Fruit fly (Drosophila melanogaster): ENCODE results near the gene Arl8.

The Arl8 gene

dm6 chr3R:8152578-8153191 is 26.3 kb downstream of the Arl8 start:
- TF ChIP-seq h (optimal IDR thresholded peaks at IDR 0.05) (no peak), ttk (optimal IDR thresholded peaks at IDR 0.05) (no peak), Myc (optimal IDR thresholded peaks at IDR 0.05) (no peak), psq (optimal IDR thresholded peaks at IDR 0.05) (no peak)

DNA sequence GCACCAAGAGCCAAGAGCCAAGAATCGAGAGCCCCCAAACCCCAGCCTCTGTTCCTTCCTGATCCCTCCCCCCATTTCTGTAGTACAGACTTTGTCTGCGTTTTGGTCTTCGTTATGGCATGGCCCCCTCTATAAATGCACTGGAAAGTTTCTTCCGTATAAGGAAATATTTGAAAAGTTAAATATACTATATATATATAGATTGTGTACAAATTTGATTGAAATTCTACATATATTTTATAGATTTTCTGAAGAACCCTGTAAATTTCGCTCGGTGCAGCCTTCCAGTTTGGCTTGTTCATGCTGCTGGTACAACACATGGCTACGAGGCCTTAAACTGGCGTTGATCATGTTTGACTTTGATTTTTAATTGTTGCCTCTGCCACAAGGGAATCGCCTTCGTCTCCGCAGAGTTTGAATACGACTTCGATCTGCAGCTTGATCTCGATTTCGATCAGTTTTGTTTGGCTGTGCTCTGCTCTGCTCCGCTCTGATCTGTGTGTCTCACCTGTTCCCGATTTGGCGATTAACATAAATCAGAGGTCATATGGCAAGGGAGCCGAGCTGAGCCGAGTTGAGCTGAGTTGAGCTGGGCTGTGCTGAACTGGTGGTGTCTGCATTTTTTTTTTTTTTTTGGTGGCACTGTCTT is 27.7 kb downstream of the Arl8 start:
- TF ChIP-seq ttk (optimal IDR thresholded peaks at IDR 0.05), result no peak
- TF ChIP-seq Myc (optimal IDR thresholded peaks at IDR 0.05), result no peak
- TF ChIP-seq insv (optimal IDR thresholded peaks at IDR 0.05), result no peak
- TF ChIP-seq h (optimal IDR thresholded peaks at IDR 0.05), result no peak
- TF ChIP-seq Sin3A (optimal IDR thresholded peaks at IDR 0.05), result no peak
- TF ChIP-seq psq (optimal IDR thresholded peaks at IDR 0.05), result no peak

dm6 chr3R:8155735-8156670 is 29.6 kb downstream of the Arl8 start:
- TF ChIP-seq ttk (optimal IDR thresholded peaks at IDR 0.05) (no peak), h (optimal IDR thresholded peaks at IDR 0.05) (no peak), Sin3A (optimal IDR thresholded peaks at IDR 0.05) (no peak), insv (optimal IDR thresholded peaks at IDR 0.05) (no peak), psq (optimal IDR thresholded peaks at IDR 0.05) (no peak), Myc (optimal IDR thresholded peaks at IDR 0.05) (no peak)

DNA sequence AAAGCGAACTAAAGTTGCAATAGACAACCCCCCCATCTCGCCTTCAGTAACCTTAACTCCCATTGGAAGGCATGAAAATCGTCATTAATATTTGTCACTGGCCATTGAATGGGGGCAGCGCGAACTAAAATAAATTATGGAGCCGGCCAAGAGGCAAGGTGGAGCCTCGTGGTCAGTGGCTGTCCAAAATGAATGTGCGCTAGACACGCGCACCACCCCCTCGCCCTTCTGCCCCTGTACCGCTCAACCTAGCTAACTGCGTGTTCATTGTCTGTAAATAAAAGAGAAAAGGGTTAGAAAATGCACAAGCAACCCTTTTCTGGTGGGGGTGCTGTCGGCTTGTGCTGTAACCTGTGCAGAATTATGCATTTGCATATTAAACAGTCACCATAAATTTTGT is 30.8 kb downstream of the Arl8 start:
- TF ChIP-seq Myc (optimal IDR thresholded peaks at IDR 0.05), result no peak
- TF ChIP-seq h (optimal IDR thresholded peaks at IDR 0.05), result no peak
- TF ChIP-seq ttk (optimal IDR thresholded peaks at IDR 0.05), result no peak
- TF ChIP-seq psq (optimal IDR thresholded peaks at IDR 0.05), result no peak
- no peak for TF ChIP-seq Sin3A (optimal IDR thresholded peaks at IDR 0.05)
- no peak for TF ChIP-seq insv (optimal IDR thresholded peaks at IDR 0.05)

DNA sequence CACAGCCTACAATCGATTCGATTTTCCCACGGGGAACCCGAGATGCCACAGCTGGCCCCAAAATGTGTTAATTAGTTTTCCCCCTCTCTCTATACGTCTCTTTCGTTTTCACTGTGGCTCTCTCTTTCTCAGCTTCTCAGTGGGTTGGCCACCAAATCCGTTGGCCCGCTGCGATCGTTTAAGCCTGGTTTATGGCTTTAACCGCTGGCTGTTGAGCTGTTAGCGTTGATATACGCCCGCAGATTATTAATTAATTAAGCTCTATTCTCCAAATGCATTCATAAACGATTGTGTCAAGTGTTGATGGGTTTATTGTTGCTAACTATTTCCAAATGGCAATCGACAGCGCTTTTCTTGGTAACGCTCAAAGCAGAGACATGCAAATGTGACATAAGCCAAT is 31.9 kb downstream of the Arl8 start:
- no peak for TF ChIP-seq ttk (optimal IDR thresholded peaks at IDR 0.05)
- no peak for TF ChIP-seq h (optimal IDR thresholded peaks at IDR 0.05)
- no peak for TF ChIP-seq Sin3A (optimal IDR thresholded peaks at IDR 0.05)
- TF ChIP-seq insv (optimal IDR thresholded peaks at IDR 0.05), result no peak

DNA sequence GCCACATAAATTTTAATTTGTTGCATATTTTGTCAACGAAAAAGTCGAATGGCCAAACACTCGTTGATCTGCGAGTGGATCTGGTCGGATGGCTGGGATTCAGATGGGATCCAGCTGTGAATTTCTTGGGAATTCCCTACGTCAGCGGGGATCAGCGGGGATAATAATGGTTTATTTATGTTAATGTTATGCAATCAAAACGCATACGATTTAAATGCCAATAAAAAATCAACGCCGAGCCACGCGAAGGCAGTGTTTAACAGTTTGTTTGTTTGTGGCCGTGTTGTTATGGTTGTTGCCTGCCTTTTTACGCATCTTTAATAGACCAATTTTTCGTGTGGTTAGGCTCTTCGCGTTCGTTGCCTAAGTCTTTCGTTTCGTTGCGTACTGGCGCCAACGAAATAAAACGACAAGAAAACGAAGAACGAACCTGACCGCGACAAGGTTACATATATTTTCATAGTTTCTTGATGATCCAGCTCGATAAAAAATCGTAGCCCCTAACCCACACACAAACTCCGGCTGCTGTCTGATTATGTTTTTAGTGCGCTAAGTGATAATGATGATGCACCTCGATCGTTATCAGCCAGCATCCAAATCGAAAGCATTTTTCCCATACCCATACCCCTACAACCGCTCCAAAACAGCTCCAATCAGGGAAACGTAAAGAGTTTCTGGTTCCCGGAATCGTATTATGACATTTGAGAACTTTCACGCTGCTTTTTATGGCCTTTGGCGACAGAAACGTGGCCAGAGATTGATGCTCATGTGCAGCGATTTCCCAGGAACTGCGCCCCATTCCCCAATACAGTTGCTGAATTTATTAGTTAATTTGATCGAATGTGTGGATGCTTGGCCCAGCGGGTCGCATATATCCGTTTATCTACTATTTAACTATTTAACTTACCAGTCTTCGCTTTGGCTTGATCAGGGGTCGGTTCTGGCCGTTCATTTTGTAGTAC is 33.9 kb downstream of the Arl8 start:
- TF ChIP-seq h (optimal IDR thresholded peaks at IDR 0.05) (no peak), insv (optimal IDR thresholded peaks at IDR 0.05) (no peak), Myc (optimal IDR thresholded peaks at IDR 0.05) (no peak), Sin3A (optimal IDR thresholded peaks at IDR 0.05) (no peak), ttk (optimal IDR thresholded peaks at IDR 0.05) (no peak), psq (optimal IDR thresholded peaks at IDR 0.05) (no peak)

dm6 chr3R:8164850-8165249 is 38.4 kb downstream of the Arl8 start:
- TF ChIP-seq insv (optimal IDR thresholded peaks at IDR 0.05) (no peak), psq (optimal IDR thresholded peaks at IDR 0.05) (no peak), Myc (optimal IDR thresholded peaks at IDR 0.05) (no peak), ttk (optimal IDR thresholded peaks at IDR 0.05) (no peak), h (optimal IDR thresholded peaks at IDR 0.05) (no peak), Sin3A (optimal IDR thresholded peaks at IDR 0.05) (no peak)

DNA sequence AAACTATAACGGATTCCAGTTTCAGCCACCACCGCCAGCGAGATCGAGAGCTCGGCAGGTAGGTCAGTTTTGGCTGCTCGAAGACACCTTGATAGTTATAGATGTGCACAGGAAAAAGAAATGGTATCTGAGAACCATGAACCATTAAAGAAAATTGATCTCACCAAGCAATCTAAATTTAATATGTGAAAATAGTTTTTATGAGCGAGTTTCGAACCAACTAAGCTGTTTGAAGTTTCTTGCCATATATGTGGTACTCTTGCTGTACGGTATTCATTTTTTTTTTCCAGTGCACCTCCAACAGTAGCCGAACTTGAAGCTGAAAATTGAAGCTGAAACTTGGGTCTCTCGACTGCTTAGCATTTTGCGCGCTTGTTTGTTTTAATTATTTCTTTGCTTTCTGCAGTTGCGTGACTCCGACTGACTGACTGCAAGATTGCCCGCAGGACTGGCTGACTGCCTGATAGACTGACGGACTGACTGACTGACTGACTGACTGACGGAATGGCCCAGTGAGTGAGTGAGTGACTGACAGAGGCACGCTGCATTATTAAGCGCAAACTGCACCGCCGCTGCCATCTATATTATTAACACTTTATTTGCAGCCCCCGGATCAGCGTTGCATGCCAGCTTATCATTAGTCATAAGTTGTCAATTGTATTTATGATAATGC is 45.2 kb downstream of the Arl8 start:
- no peak for TF ChIP-seq Myc (optimal IDR thresholded peaks at IDR 0.05)
- TF ChIP-seq insv (optimal IDR thresholded peaks at IDR 0.05), result no peak
- no peak for TF ChIP-seq ttk (optimal IDR thresholded peaks at IDR 0.05)
- TF ChIP-seq Sin3A (optimal IDR thresholded peaks at IDR 0.05), result no peak
- TF ChIP-seq h (optimal IDR thresholded peaks at IDR 0.05), result no peak
- TF ChIP-seq psq (optimal IDR thresholded peaks at IDR 0.05), result no peak

dm6 chr3R:8176058-8176673 is 49.8 kb downstream of the Arl8 start:
- TF ChIP-seq psq (optimal IDR thresholded peaks at IDR 0.05) (no peak), h (optimal IDR thresholded peaks at IDR 0.05) (no peak), insv (optimal IDR thresholded peaks at IDR 0.05) (no peak), Myc (optimal IDR thresholded peaks at IDR 0.05) (no peak), Sin3A (optimal IDR thresholded peaks at IDR 0.05) (no peak), ttk (optimal IDR thresholded peaks at IDR 0.05) (no peak)

Data from Kc167 (cell line).